Worm (Caenorhabditis elegans) whole organism, young adult: Measurements from ENCODE around the gene K01H12.4.

ENCODE experiments used
- chd-7 ChIP-seq: sonication (generic microtip); optimal IDR thresholded peaks from 2 replicates; lab custom pipeline; 2016; ENCODE audit warnings: mild to moderate bottlenecking, missing genetic modification characterization, moderate library complexity, missing compliant biosample characterization
- dox-1 ChIP-seq: fragments of 200-800 bp; sonication (Bioruptor generic); IDR thresholded peaks from 2 replicates; pipeline ENCODE4 v1.3.6; 2022; ENCODE audit warnings: missing genetic modification reagents, missing genetic modification characterization, missing compliant biosample characterization
- egrh-3 ChIP-seq: fragments of 200-800 bp; sonication (Bioruptor generic); IDR thresholded peaks from 2 replicates; pipeline ENCODE4 v1.3.6; 2022; ENCODE audit warnings: missing genetic modification reagents, missing genetic modification characterization, missing compliant biosample characterization
- let-526 ChIP-seq: fragments of 200-800 bp; sonication (Bioruptor generic); IDR thresholded peaks from 2 replicates; pipeline ENCODE4 v1.3.6; 2022; ENCODE audit warnings: missing genetic modification reagents, missing genetic modification characterization, missing compliant biosample characterization
- mxl-1 ChIP-seq: sonication (generic microtip); optimal IDR thresholded peaks from 2 replicates; lab custom pipeline; 2016; ENCODE audit warnings: missing genetic modification characterization, missing compliant biosample characterization
- snpc-3.4 ChIP-seq: sonication (generic microtip); optimal IDR thresholded peaks from 2 replicates; lab custom pipeline; 2017; ENCODE audit warnings: missing genetic modification characterization, mild to moderate bottlenecking, missing compliant biosample characterization, antibody characterized with exemption, moderate library complexity, missing genotype, missing genetic modification reagents
- unc-130 ChIP-seq: sonication (generic microtip); optimal IDR thresholded peaks from 2 replicates; lab custom pipeline; 2016; ENCODE audit warnings: missing genetic modification reagents, missing genetic modification characterization, missing compliant biosample characterization
- zfh-2 ChIP-seq: fragments of 200-800 bp; sonication (Bioruptor generic); conservative IDR thresholded peaks from 2 replicates; pipeline ENCODE4 v1.3.6; 2022; ENCODE audit warnings: missing genetic modification reagents, missing genetic modification characterization, missing compliant biosample characterization
- zim-3 ChIP-seq: sonication (generic microtip); optimal IDR thresholded peaks from 2 replicates; lab custom pipeline; 2017; ENCODE audit warnings: mild to moderate bottlenecking, missing genetic modification characterization, moderate library complexity, missing compliant biosample characterization

- no peak for TF ChIP-seq chd-7 (tag; lab: Kevin White, UChicago)
- no peak for TF ChIP-seq snpc-3.4 (tag; lab: Kevin White, UChicago)
- no peak for TF ChIP-seq unc-130
- TF ChIP-seq dox-1 = no peak
- no peak for TF ChIP-seq egrh-3 (GFP tag; lab: Robert Waterston, UW)
- TF ChIP-seq mxl-1 = no peak
- no peak for TF ChIP-seq zfh-2 (GFP tag; lab: Robert Waterston, UW)
- TF ChIP-seq zim-3 (tag; lab: Kevin White, UChicago) = no peak
- no peak for TF ChIP-seq let-526
These were observed 13.8 kb upstream of the K01H12.4 start for ce11 chrIV:9699062-9699461.
